Worm (Caenorhabditis elegans): ENCODE data around the gene K02E2.7.

K02E2.7 gene

ce11 chrV:20335264-20335663, 51.6 kb downstream of the K02E2.7 start, which contains the start of gene Y38H6A.5:
Gene Y38H6A.5 (minus strand): TSS chrV:20335364.
- TF ChIP-seq lin-11 (tag; optimal IDR thresholded peaks at IDR 0.05) (no peak), hlh-15 (tag; optimal IDR thresholded peaks at IDR 0.05) (no peak), ceh-9 (tag; optimal IDR thresholded peaks at IDR 0.05) (no peak), elt-2 (tag; optimal IDR thresholded peaks at IDR 0.05) (no peak), pat-9 (tag; optimal IDR thresholded peaks at IDR 0.05) (no peak), hlh-6 (tag; optimal IDR thresholded peaks at IDR 0.05) (no peak), gmeb-2 (tag; optimal IDR thresholded peaks at IDR 0.05) (no peak), F13H6.1 (tag; optimal IDR thresholded peaks at IDR 0.05) (no peak), unc-42 (tag; optimal IDR thresholded peaks at IDR 0.05) (no peak), npax-4 (tag; optimal IDR thresholded peaks at IDR 0.05) (no peak)

Measured in whole organism, late embryonic.